Fruit fly (Drosophila melanogaster): ENCODE measurements around the gene bard.
A peak's percentile ranks its signal among the peaks of the same experiment; 100 is the strongest.

The bard gene

DNA sequence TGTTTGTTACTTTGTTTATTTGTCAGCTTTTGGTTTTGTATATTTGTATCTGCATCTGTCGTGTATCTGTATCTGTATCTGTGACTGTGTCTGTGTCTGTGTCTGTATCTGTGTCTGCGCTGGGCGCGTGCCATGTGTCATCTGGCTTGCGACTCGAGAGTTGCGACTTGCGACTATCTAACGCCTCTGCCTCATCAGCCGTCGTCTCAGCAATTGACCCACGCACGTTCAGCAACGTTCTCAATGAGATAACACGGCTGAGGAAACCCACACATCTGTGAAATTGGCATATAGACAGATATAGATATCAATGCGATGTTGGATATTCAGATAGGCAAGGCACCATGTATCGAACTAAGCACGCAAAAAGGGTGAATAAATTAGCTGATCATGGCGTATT is 37.8 kb downstream of the bard start (continued):
- TF ChIP-seq Max (GFP tag; optimal IDR thresholded peaks at IDR 0.05) (no peak), twi (tag; optimal IDR thresholded peaks at IDR 0.05) (peak; percentile 35), CG12104 (GFP tag; optimal IDR thresholded peaks at IDR 0.05) (no peak), shn (GFP tag; optimal IDR thresholded peaks at IDR 0.05) (no peak), CG7372 (GFP tag; IDR thresholded peaks at IDR 0.05) (no peak), Aef1 (GFP tag; IDR thresholded peaks at IDR 0.05) (no peak), CG2120 (GFP tag; optimal IDR thresholded peaks at IDR 0.05) (no peak)

DNA sequence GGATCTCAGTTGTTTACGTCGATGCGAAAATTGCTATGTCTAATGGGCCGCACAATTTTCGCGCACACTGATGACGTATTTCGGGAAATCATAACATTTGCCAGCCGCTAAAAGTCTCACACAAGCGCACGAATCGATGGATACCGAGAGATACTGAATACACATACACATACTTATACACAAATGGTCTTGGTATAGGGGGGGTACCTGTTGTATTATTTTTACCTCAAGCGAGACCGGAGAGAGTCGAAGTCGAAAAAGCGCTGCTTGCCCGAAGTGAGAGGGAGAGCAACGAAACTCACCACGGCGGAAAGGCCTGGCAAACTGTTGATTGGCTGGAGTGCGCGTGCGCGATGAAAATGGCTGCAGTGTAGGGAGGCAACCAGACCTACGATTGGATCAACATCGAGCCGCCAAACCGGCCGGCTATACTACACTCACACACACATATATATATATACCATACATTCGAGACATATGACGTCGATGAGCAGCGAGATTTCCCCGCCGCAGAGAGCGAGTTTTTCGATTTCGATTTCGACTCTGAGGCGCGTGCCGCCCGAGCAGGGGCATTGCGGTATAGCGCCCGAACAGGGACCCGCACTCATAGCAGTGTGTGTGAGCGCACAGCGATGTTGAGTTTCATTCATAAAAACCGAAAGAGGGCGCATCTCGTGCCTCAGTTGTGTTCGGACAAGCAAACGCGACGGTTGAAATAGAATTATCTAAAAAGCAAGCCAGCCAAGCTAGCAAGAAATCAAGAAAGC is 40.7 kb downstream of the bard start:
- TF ChIP-seq Mes4 (GFP tag; optimal IDR thresholded peaks at IDR 0.05): no peak
- no peak for TF ChIP-seq schlank (tag; optimal IDR thresholded peaks at IDR 0.05)
- TF ChIP-seq z (GFP tag; IDR thresholded peaks at IDR 0.05): peak; percentile 7; the same call in 1 of the 3 replicates
- TF ChIP-seq CG10267 (tag; optimal IDR thresholded peaks at IDR 0.05): no peak
- no peak for TF ChIP-seq Scr (GFP tag; IDR thresholded peaks at IDR 0.05; ENCODE audit: partially characterized antibody)
- no peak for TF ChIP-seq CG8478 (optimal IDR thresholded peaks at IDR 0.05)
- no peak for TF ChIP-seq CG3163 (GFP tag; optimal IDR thresholded peaks at IDR 0.05)
- TF ChIP-seq bcd (GFP tag; optimal IDR thresholded peaks at IDR 0.05): no peak
- TF ChIP-seq Dip2 (GFP tag; IDR thresholded peaks at IDR 0.05): no peak
- peak; percentile 5 for TF ChIP-seq phol (tag; optimal IDR thresholded peaks at IDR 0.05)
- no peak for TF ChIP-seq NFAT (GFP tag; IDR thresholded peaks at IDR 0.05)
- no peak for TF ChIP-seq ab (GFP tag; optimal IDR thresholded peaks at IDR 0.05)
- no peak for TF ChIP-seq Hand (GFP tag; optimal IDR thresholded peaks at IDR 0.05)
- peak; percentile 68 for TF ChIP-seq gcm (GFP tag; optimal IDR thresholded peaks at IDR 0.05)
- no peak for TF ChIP-seq CG15601 (tag; optimal IDR thresholded peaks at IDR 0.05)
- no peak for TF ChIP-seq pzg (GFP tag; optimal IDR thresholded peaks at IDR 0.05)
- TF ChIP-seq CG16813 (GFP tag; IDR thresholded peaks at IDR 0.05; ENCODE audit: partially characterized antibody): 0 out of 3 replicates have a peak, but pooled peaks have one; percentile 13
- no peak for TF ChIP-seq CG6854 (GFP tag; optimal IDR thresholded peaks at IDR 0.05)
- no peak for TF ChIP-seq CG9609 (GFP tag; optimal IDR thresholded peaks at IDR 0.05)
- peak; percentile 74 for TF ChIP-seq NC2α (GFP tag; optimal IDR thresholded peaks at IDR 0.05)
- TF ChIP-seq CG33557 (GFP tag; optimal IDR thresholded peaks at IDR 0.05): peak; percentile 24
- TF ChIP-seq Sin3A (optimal IDR thresholded peaks at IDR 0.05): no peak
- peak; percentile 95; the same call in 3 of the 4 replicates for TF ChIP-seq chinmo (GFP tag; IDR thresholded peaks at IDR 0.05; ENCODE audit: partially characterized antibody)
- TF ChIP-seq HLH3B (GFP tag; IDR thresholded peaks at IDR 0.05): peak; percentile 35; the same call in 1 of the 2 replicates
- no peak for TF ChIP-seq Doc2 (GFP tag; IDR thresholded peaks at IDR 0.05)
- no peak for TF ChIP-seq salm (tag; optimal IDR thresholded peaks at IDR 0.05)
- 0 out of 3 replicates have a peak, but pooled peaks have one; percentile 19 for TF ChIP-seq ken (GFP tag; IDR thresholded peaks at IDR 0.05)
- no peak for TF ChIP-seq CG8765 (GFP tag; IDR thresholded peaks at IDR 0.05)
- no peak for TF ChIP-seq CG9727 (GFP tag; optimal IDR thresholded peaks at IDR 0.05)
- TF ChIP-seq sens (GFP tag): peak; percentile 81
- TF ChIP-seq B-H1 (GFP tag; IDR thresholded peaks at IDR 0.05): no peak; the same call in 2 of the 3 replicates
- peak; percentile 41 for TF ChIP-seq lab (GFP tag; optimal IDR thresholded peaks at IDR 0.05)
- 0 out of 2 replicates have a peak, but pooled peaks have one; percentile 20 for TF ChIP-seq CG17328 (GFP tag; IDR thresholded peaks at IDR 0.05)
- TF ChIP-seq CG1602 (GFP tag; optimal IDR thresholded peaks at IDR 0.05): no peak
- no peak for TF ChIP-seq CG1603 (tag; optimal IDR thresholded peaks at IDR 0.05)
- TF ChIP-seq zen2 (GFP tag; IDR thresholded peaks at IDR 0.05; ENCODE audit: partially characterized antibody): peak; percentile 53; the same call in 2 of the 3 replicates
- TF ChIP-seq dm (GFP tag; optimal IDR thresholded peaks at IDR 0.05): no peak
- no peak for TF ChIP-seq mam (GFP tag; optimal IDR thresholded peaks at IDR 0.05)
- peak; percentile 97 for TF ChIP-seq cg (GFP tag; optimal IDR thresholded peaks at IDR 0.05)
- TF ChIP-seq CG42726 (GFP tag; IDR thresholded peaks at IDR 0.05; ENCODE audit: partially characterized antibody): 0 out of 2 replicates have a peak, but pooled peaks have one; percentile 8
- TF ChIP-seq ato (GFP tag; IDR thresholded peaks at IDR 0.05; ENCODE audit: partially characterized antibody): peak; percentile 15; the same call in 1 of the 2 replicates

Measured in whole organism, embryonic.